Worm (Caenorhabditis elegans) whole organism, L4 larva: ENCODE data around the gene K10H10.5.

ENCODE experiments used
- nhr-237 ChIP-seq: sonication (generic microtip); optimal IDR thresholded peaks from 2 replicates; lab custom pipeline; 2017; ENCODE audit warnings: missing biosample characterization, missing genetic modification characterization
- unc-62 ChIP-seq, 3 experiments: fragments of 150-350 bp in 1 of 3; sonication (generic microtip); optimal IDR thresholded peaks in 2 of 3; peaks in 1 of 3; 1 replicate in 1 of 3; 2 replicates in 2 of 3; lab custom pipeline; 2014 to 2017; ENCODE audit warnings: missing biosample characterization in 3 of 3, missing genetic modification characterization in 3 of 3, missing genetic modification reagents in 3 of 3, missing genotype in 1 of 3

DNA sequence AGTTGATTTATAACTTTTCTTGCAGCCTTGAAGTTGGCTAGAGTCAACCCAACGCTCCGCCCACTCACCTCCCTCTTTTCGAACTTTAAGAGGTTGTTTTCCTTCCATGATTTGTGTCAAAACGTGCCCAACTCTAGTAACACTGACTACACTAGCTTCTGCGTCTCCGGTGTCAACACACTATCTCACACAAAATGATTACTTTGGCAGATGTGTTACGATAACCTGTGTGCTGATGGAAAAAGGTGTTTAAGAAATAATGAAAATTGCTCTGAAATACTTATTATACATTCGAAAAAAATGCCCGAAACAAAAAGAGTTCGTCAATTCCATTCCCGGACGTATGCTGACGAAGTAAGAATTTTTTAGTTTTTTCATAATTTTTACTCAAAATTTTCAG is 1.4 kb downstream of the K10H10.5 start, which contains the start of gene K10H10.6:
- TF ChIP-seq nhr-237 (tag; lab: Kevin White, UChicago) (no peak), unc-62 (GFP tag; optimal IDR thresholded peaks at IDR 0.05 in 1 of 2; lab: Kevin White, UChicago) (no peak), unc-62 (tag; optimal IDR thresholded peaks at IDR 0.05; lab: Kevin White, UChicago) (no peak)
